Worm (Caenorhabditis elegans): ENCODE results near the gene srx-87.

The srx-87 gene

ce11 chrV:11610481-11610880 lies 45.8 kb downstream of the srx-87 start, which contains the start of gene sas-5:
TSS of gene sas-5 (plus strand) at chrV:11610737.
- peak; percentile 17 for TF ChIP-seq ceh-48 (tag; optimal IDR thresholded peaks at IDR 0.05)
- TF ChIP-seq ceh-18 (tag; optimal IDR thresholded peaks at IDR 0.05), result no peak
- peak; percentile 77 for TF ChIP-seq odd-2 (tag; optimal IDR thresholded peaks at IDR 0.05)
- TF ChIP-seq ceh-34 (tag; optimal IDR thresholded peaks at IDR 0.05), result peak; percentile 72
- peak; percentile 21 for TF ChIP-seq tbx-7 (tag; optimal IDR thresholded peaks at IDR 0.05)
- peak; percentile 79 for TF ChIP-seq gmeb-2 (tag; optimal IDR thresholded peaks at IDR 0.05)
- TF ChIP-seq eyg-1 (tag; optimal IDR thresholded peaks at IDR 0.05), result peak; percentile 65
- TF ChIP-seq unc-86 (tag; optimal IDR thresholded peaks at IDR 0.05), result peak; percentile 83
- TF ChIP-seq hlh-8 (tag; optimal IDR thresholded peaks at IDR 0.05), result peak; percentile 80
- TF ChIP-seq madf-2 (tag; optimal IDR thresholded peaks at IDR 0.05), result peak; percentile 75
- peak; percentile 6 for TF ChIP-seq pax-1 (tag; optimal IDR thresholded peaks at IDR 0.05)
- peak; percentile 35; the same call in 1 of the 2 replicates for TF ChIP-seq sox-2 (GFP tag; IDR thresholded peaks at IDR 0.05)
- TF ChIP-seq pat-9 (tag; optimal IDR thresholded peaks at IDR 0.05), result peak; percentile 74
- peak; percentile 49 for TF ChIP-seq ets-4 (tag; optimal IDR thresholded peaks at IDR 0.05)
- TF ChIP-seq hlh-13 (GFP tag; optimal IDR thresholded peaks at IDR 0.05), result peak; percentile 5
- peak; percentile 85 for TF ChIP-seq ttx-3 (tag; optimal IDR thresholded peaks at IDR 0.05)
- TF ChIP-seq ztf-16 (tag; optimal IDR thresholded peaks at IDR 0.05), result peak; percentile 80
- peak; percentile 66 for TF ChIP-seq zip-5 (tag; optimal IDR thresholded peaks at IDR 0.05)
- TF ChIP-seq unc-3 (GFP tag; conservative IDR thresholded peaks at IDR 0.05), result peak; percentile 61; the same call in 1 of the 2 replicates
- TF ChIP-seq unc-3 (tag; optimal IDR thresholded peaks at IDR 0.05), result peak; percentile 73
- TF ChIP-seq lim-6 (tag; optimal IDR thresholded peaks at IDR 0.05), result peak; percentile 66
- TF ChIP-seq ceh-22 (tag; optimal IDR thresholded peaks at IDR 0.05), result no peak
- no peak for TF ChIP-seq ceh-30 (tag; optimal IDR thresholded peaks at IDR 0.05)
- TF ChIP-seq ceh-9 (tag; optimal IDR thresholded peaks at IDR 0.05), result peak; percentile 40
- peak; percentile 79 for TF ChIP-seq ceh-19 (GFP tag; optimal IDR thresholded peaks at IDR 0.05)
- TF ChIP-seq mec-3 (tag; optimal IDR thresholded peaks at IDR 0.05; ENCODE audit: borderline replicate concordance), result peak; percentile 8
- TF ChIP-seq dmd-4 (tag; optimal IDR thresholded peaks at IDR 0.05; ENCODE audit: borderline replicate concordance), result peak; percentile 71
- TF ChIP-seq tbx-2 (tag; optimal IDR thresholded peaks at IDR 0.05), result peak; percentile 87
- TF ChIP-seq ceh-2 (tag; optimal IDR thresholded peaks at IDR 0.05), result peak; percentile 78
- peak; percentile 60 for TF ChIP-seq T23F11.4 (GFP tag; optimal IDR thresholded peaks at IDR 0.05)
- peak; percentile 13 for TF ChIP-seq hlh-30 (tag; optimal IDR thresholded peaks at IDR 0.05; ENCODE audit: insufficient read depth)
- peak; percentile 71 for TF ChIP-seq C08G9.2 (tag; optimal IDR thresholded peaks at IDR 0.05)
- TF ChIP-seq ceh-14 (tag; optimal IDR thresholded peaks at IDR 0.05), result peak; percentile 85
- peak; percentile 54 for TF ChIP-seq fkh-6 (tag; optimal IDR thresholded peaks at IDR 0.05)
- TF ChIP-seq K02D7.2 (tag; optimal IDR thresholded peaks at IDR 0.05), result peak; percentile 57
- peak; percentile 63 for TF ChIP-seq ceh-6 (GFP tag; optimal IDR thresholded peaks at IDR 0.05)
- peak; percentile 57 for TF ChIP-seq hlh-15 (tag; optimal IDR thresholded peaks at IDR 0.05)
- TF ChIP-seq pros-1 (tag; optimal IDR thresholded peaks at IDR 0.05), result peak; percentile 20
- TF ChIP-seq pha-2 (tag; optimal IDR thresholded peaks at IDR 0.05), result peak; percentile 62
- no peak for TF ChIP-seq pag-3 (tag; optimal IDR thresholded peaks at IDR 0.05; ENCODE audit: borderline replicate concordance)
- peak; percentile 62 for TF ChIP-seq syd-9 (tag; optimal IDR thresholded peaks at IDR 0.05)
- peak; percentile 88 for TF ChIP-seq sox-4 (tag; optimal IDR thresholded peaks at IDR 0.05)
- TF ChIP-seq pqm-1 (tag; optimal IDR thresholded peaks at IDR 0.05), result no peak
- TF ChIP-seq hlh-6 (tag; optimal IDR thresholded peaks at IDR 0.05), result peak; percentile 36
- TF ChIP-seq nfya-1 (tag; optimal IDR thresholded peaks at IDR 0.05), result peak; percentile 79
- TF ChIP-seq nhr-232 (tag; optimal IDR thresholded peaks at IDR 0.05), result peak; percentile 49
- peak; percentile 66 for TF ChIP-seq lin-11 (tag; optimal IDR thresholded peaks at IDR 0.05)
- peak; percentile 61 for TF ChIP-seq rnt-1 (tag; optimal IDR thresholded peaks at IDR 0.05)
- TF ChIP-seq C38D4.7 (GFP tag; optimal IDR thresholded peaks at IDR 0.05), result peak; percentile 80
- TF ChIP-seq ceh-24 (tag; optimal IDR thresholded peaks at IDR 0.05), result peak; percentile 44
- peak; percentile 79 for TF ChIP-seq ceh-31 (tag; optimal IDR thresholded peaks at IDR 0.05)
- TF ChIP-seq ama-1 (optimal IDR thresholded peaks at IDR 0.05), result no peak
- peak; percentile 77 for TF ChIP-seq ceh-45 (GFP tag; IDR thresholded peaks at IDR 0.05)
